Worm (Caenorhabditis elegans) whole organism, young adult: ENCODE data around the gene slo-2.

Experiments
- C17E4.6 ChIP-seq: fragments of 200-800 bp; sonication (Bioruptor generic); IDR thresholded peaks from 2 replicates; pipeline ENCODE4 v1.3.6; 2022; ENCODE audit warnings: missing genetic modification reagents, missing genetic modification characterization, missing compliant biosample characterization
- F10E7.11 ChIP-seq: sonication (generic microtip); optimal IDR thresholded peaks from 2 replicates; lab custom pipeline; 2017; ENCODE audit warnings: mild to moderate bottlenecking, missing genetic modification characterization, moderate library complexity, missing compliant biosample characterization
- F22D6.2 ChIP-seq: sonication (generic microtip); optimal IDR thresholded peaks from 2 replicates; lab custom pipeline; 2016; ENCODE audit warnings: mild to moderate bottlenecking, missing genetic modification characterization, missing compliant biosample characterization
- F49E8.2 ChIP-seq: sonication (generic microtip); optimal IDR thresholded peaks from 3 replicates; lab custom pipeline; 2017; ENCODE audit warnings: missing genetic modification characterization, mild to moderate bottlenecking, missing compliant biosample characterization, antibody characterized with exemption, moderate library complexity; ENCODE audit not compliant: insufficient read depth
- K11D2.4 ChIP-seq: fragments of 200-800 bp; sonication (Bioruptor generic); IDR thresholded peaks from 2 replicates; pipeline ENCODE4 v1.3.6; 2022; ENCODE audit warnings: missing genetic modification reagents, missing genetic modification characterization, missing compliant biosample characterization
- atf-7 ChIP-seq: sonication (generic microtip); optimal IDR thresholded peaks from 2 replicates; lab custom pipeline; 2017; ENCODE audit warnings: mild to moderate bottlenecking, missing genetic modification characterization, missing compliant biosample characterization
- dpff-1 ChIP-seq: sonication (generic microtip); optimal IDR thresholded peaks from 2 replicates; lab custom pipeline; 2017; ENCODE audit warnings: mild to moderate bottlenecking, missing genetic modification characterization, missing compliant biosample characterization
- efl-1 ChIP-seq: fragments of 150-350 bp; optimal IDR thresholded peaks from 2 replicates; lab custom pipeline; 2014; ENCODE audit warnings: missing biosample characterization, missing genetic modification reagents, missing genetic modification characterization
- lir-1 ChIP-seq: fragments of 200-800 bp; sonication (Bioruptor generic); conservative IDR thresholded peaks from 2 replicates; pipeline ENCODE4 v1.3.6; 2022; ENCODE audit warnings: missing genetic modification reagents, missing genetic modification characterization, missing compliant biosample characterization
- madf-6 ChIP-seq: fragments of 200-800 bp; sonication (Bioruptor generic); IDR thresholded peaks from 2 replicates; pipeline ENCODE4 v1.3.6; 2022; ENCODE audit warnings: missing genetic modification reagents, missing genetic modification characterization, missing compliant biosample characterization
- mxl-1 ChIP-seq: sonication (generic microtip); optimal IDR thresholded peaks from 2 replicates; lab custom pipeline; 2016; ENCODE audit warnings: missing genetic modification characterization, missing compliant biosample characterization
- nhr-90 ChIP-seq: sonication (generic microtip); optimal IDR thresholded peaks from 2 replicates; lab custom pipeline; 2016; ENCODE audit warnings: missing genotype, mild to moderate bottlenecking, missing genetic modification characterization, missing compliant biosample characterization
- snpc-4 ChIP-seq, 5 experiments: fragments of 150-350 bp in 1 of 5; sonication (generic microtip) in 4 of 5; optimal IDR thresholded peaks; 2 replicates each; lab custom pipeline; 2014 to 2018; ENCODE audit warnings: missing genetic modification characterization in 5 of 5, missing biosample characterization in 3 of 5, antibody characterized with exemption in 2 of 5, mild to moderate bottlenecking in 2 of 5, missing compliant biosample characterization in 2 of 5, missing genotype in 2 of 5, moderate library complexity in 2 of 5, missing genetic modification reagents in 1 of 5
- tbx-9 ChIP-seq: sonication (generic microtip); optimal IDR thresholded peaks from 2 replicates; lab custom pipeline; 2016; ENCODE audit warnings: borderline replicate concordance, missing genetic modification characterization, inconsistent platforms, missing compliant biosample characterization

DNA sequence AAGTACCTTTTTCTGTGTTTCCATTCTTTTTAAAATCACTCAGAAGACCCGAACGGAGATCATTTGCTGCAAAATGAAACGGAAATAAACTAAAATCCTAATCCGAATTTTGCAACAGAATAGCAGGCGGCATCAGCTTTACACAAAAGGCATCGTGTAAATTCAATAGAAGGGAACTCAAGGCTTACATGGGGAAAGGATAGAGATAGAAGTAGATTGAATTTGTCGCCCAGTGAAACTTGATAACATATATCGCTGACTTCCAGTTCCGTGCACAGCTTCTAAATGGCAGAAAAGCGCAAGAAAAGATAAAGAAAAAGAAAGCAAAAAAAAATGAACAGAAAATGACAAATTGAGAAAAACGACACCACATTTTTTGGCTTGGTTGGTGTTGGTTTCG lies at the start of gene slo-2:
- TF ChIP-seq dpff-1 (no peak), mxl-1 (tag; lab: Kevin White, UChicago) (no peak), nhr-90 (no peak), K11D2.4 (GFP tag; lab: Robert Waterston, UW) (no peak), atf-7 (tag; lab: Kevin White, UChicago) (no peak), lir-1 (no peak), efl-1 (GFP tag; lab: Kevin White, UChicago) (no peak), F10E7.11 (tag; lab: Kevin White, UChicago) (no peak), F22D6.2 (tag; lab: Kevin White, UChicago) (no peak), tbx-9 (tag; lab: Kevin White, UChicago) (no peak), madf-6 (GFP tag; lab: Robert Waterston, UW) (no peak), C17E4.6 (GFP tag; lab: Robert Waterston, UW) (no peak), snpc-4 (GFP tag; optimal IDR thresholded peaks at IDR 0.05; lab: Kevin White, UChicago) (no peak), snpc-4 (tag; optimal IDR thresholded peaks at IDR 0.05; lab: Kevin White, UChicago) (no peak), F49E8.2 (tag; lab: Kevin White, UChicago) (no peak)
